Fruit fly (Drosophila melanogaster) whole organism, embryonic: ENCODE results near the gene CG14805.

Experiments used
- CG10979 ChIP-seq: fragments of 200-800 bp; sonication (Bioruptor generic); optimal IDR thresholded peaks from 2 replicates; lab custom pipeline; 2018; ENCODE audit warnings: missing biosample characterization, mild to moderate bottlenecking, missing genetic modification characterization, moderate library complexity
- CG11247 ChIP-seq: fragments of 200-800 bp; sonication (Bioruptor generic); IDR thresholded peaks from 2 replicates; pipeline ENCODE4 v1.3.6; 2022; ENCODE audit warnings: missing biosample characterization, missing genetic modification characterization
- CG11456 ChIP-seq: fragments of 200-800 bp; sonication (Bioruptor generic); IDR thresholded peaks from 3 replicates; pipeline ENCODE4 v1.3.6; 2022; ENCODE audit warnings: missing biosample characterization, missing genetic modification characterization
- CG12744 ChIP-seq: fragments of 200-800 bp; sonication (Bioruptor generic); optimal IDR thresholded peaks from 2 replicates; lab custom pipeline; 2016; ENCODE audit warnings: missing biosample characterization, missing genetic modification characterization
- CG13894 ChIP-seq: fragments of 200-800 bp; sonication (Bioruptor generic); optimal IDR thresholded peaks from 3 replicates; lab custom pipeline; 2018; ENCODE audit warnings: missing biosample characterization, mild to moderate bottlenecking, missing genetic modification characterization, moderate library complexity
- CG14441 ChIP-seq: fragments of 200-800 bp; sonication (Bioruptor generic); IDR thresholded peaks from 2 replicates; pipeline ENCODE4 v1.3.6; 2022; ENCODE audit warnings: missing biosample characterization, missing genetic modification characterization
- CG14860 ChIP-seq: fragments of 200-800 bp; sonication (Bioruptor generic); IDR thresholded peaks from 3 replicates; pipeline ENCODE4 v1.3.6; 2022; ENCODE audit warnings: missing biosample characterization, missing genetic modification characterization; ENCODE audit not compliant: partially characterized antibody
- CG15696 ChIP-seq: fragments of 200-800 bp; sonication (Bioruptor generic); optimal IDR thresholded peaks from 2 replicates; lab custom pipeline; 2019; ENCODE audit warnings: missing biosample characterization, mild to moderate bottlenecking, missing genetic modification characterization, moderate library complexity
- CG1603 ChIP-seq: fragments of 200-800 bp; sonication (Bioruptor generic); optimal IDR thresholded peaks from 2 replicates; lab custom pipeline; 2019; ENCODE audit warnings: missing biosample characterization, mild to moderate bottlenecking, missing genetic modification characterization, moderate library complexity
- CG17328 ChIP-seq: fragments of 200-800 bp; sonication (Bioruptor generic); IDR thresholded peaks from 2 replicates; pipeline ENCODE4 v1.3.6; 2022; ENCODE audit warnings: missing biosample characterization, missing genetic modification characterization
- CG17359 ChIP-seq: fragments of 200-800 bp; sonication (Bioruptor generic); optimal IDR thresholded peaks from 3 replicates; lab custom pipeline; 2018; ENCODE audit warnings: missing biosample characterization, mild to moderate bottlenecking, missing genetic modification characterization, moderate library complexity
- CG17912 ChIP-seq: fragments of 200-800 bp; sonication (Bioruptor generic); optimal IDR thresholded peaks from 2 replicates; lab custom pipeline; 2018; ENCODE audit warnings: missing biosample characterization, mild to moderate bottlenecking, missing genetic modification characterization
- CG18764 ChIP-seq: fragments of 200-800 bp; sonication (Bioruptor generic); optimal IDR thresholded peaks from 3 replicates; lab custom pipeline; 2016; ENCODE audit warnings: missing biosample characterization, missing genetic modification characterization
- CG2120 ChIP-seq: fragments of 200-800 bp; sonication (Bioruptor generic); optimal IDR thresholded peaks from 3 replicates; lab custom pipeline; 2016; ENCODE audit warnings: missing biosample characterization, missing genetic modification characterization
- CG2129 ChIP-seq: fragments of 200-800 bp; sonication (Bioruptor generic); IDR thresholded peaks from 2 replicates; pipeline ENCODE4 v1.3.6; 2022; ENCODE audit warnings: missing biosample characterization, missing genetic modification characterization; ENCODE audit not compliant: partially characterized antibody
- CG2889 ChIP-seq: fragments of 200-800 bp; sonication (Bioruptor generic); IDR thresholded peaks from 3 replicates; pipeline ENCODE4 v1.3.6; 2022; ENCODE audit warnings: missing biosample characterization, missing genetic modification characterization
- CG31441 ChIP-seq: fragments of 200-800 bp; sonication (Bioruptor generic); IDR thresholded peaks from 2 replicates; pipeline ENCODE4 v1.3.6; 2022; ENCODE audit warnings: missing biosample characterization, missing genetic modification characterization
- CG6683 ChIP-seq: fragments of 200-800 bp; sonication (Bioruptor generic); optimal IDR thresholded peaks from 2 replicates; lab custom pipeline; 2017; ENCODE audit warnings: missing biosample characterization, mild to moderate bottlenecking, missing genetic modification characterization, missing genetic modification reagents
- CG6765 ChIP-seq: fragments of 200-800 bp; sonication (Bioruptor generic); optimal IDR thresholded peaks from 3 replicates; lab custom pipeline; 2017; ENCODE audit warnings: missing biosample characterization, mild to moderate bottlenecking, missing genetic modification characterization
- CG9876 ChIP-seq: fragments of 200-800 bp; sonication (Bioruptor generic); optimal IDR thresholded peaks from 2 replicates; lab custom pipeline; 2016; ENCODE audit warnings: missing biosample characterization, missing genetic modification characterization
- Camta ChIP-seq: fragments of 200-800 bp; sonication (Bioruptor generic); optimal IDR thresholded peaks from 2 replicates; lab custom pipeline; 2016; ENCODE audit warnings: missing biosample characterization, missing genetic modification characterization
- CoRest ChIP-seq: fragments of 200-800 bp; sonication (Bioruptor generic); optimal IDR thresholded peaks from 3 replicates; lab custom pipeline; 2018; ENCODE audit warnings: missing biosample characterization, mild to moderate bottlenecking, missing genetic modification characterization, moderate library complexity
- CrebB ChIP-seq: fragments of 200-800 bp; sonication (Bioruptor generic); optimal IDR thresholded peaks from 3 replicates; lab custom pipeline; 2018; ENCODE audit warnings: missing biosample characterization, mild to moderate bottlenecking, missing genetic modification characterization
- Dip3 ChIP-seq: fragments of 200-800 bp; sonication (Bioruptor generic); optimal IDR thresholded peaks from 3 replicates; lab custom pipeline; 2016; ENCODE audit warnings: missing biosample characterization, missing genetic modification characterization
- Dll ChIP-seq: fragments of 200-800 bp; sonication (Bioruptor generic); IDR thresholded peaks from 4 replicates; pipeline ENCODE4 v1.3.6; 2022; ENCODE audit warnings: missing biosample characterization, missing genetic modification characterization; ENCODE audit not compliant: partially characterized antibody
- Dp ChIP-seq: fragments of 200-800 bp; sonication (Bioruptor generic); optimal IDR thresholded peaks from 2 replicates; lab custom pipeline; 2018; ENCODE audit warnings: missing biosample characterization, mild to moderate bottlenecking, missing genetic modification characterization, moderate library complexity
- HHEX ChIP-seq: fragments of 200-800 bp; sonication (Bioruptor generic); optimal IDR thresholded peaks from 3 replicates; lab custom pipeline; 2017; ENCODE audit warnings: missing biosample characterization, mild to moderate bottlenecking, missing genetic modification characterization, missing genetic modification reagents
- Hr3 ChIP-seq: fragments of 200-800 bp; sonication (Bioruptor generic); optimal IDR thresholded peaks from 3 replicates; lab custom pipeline; 2016; ENCODE audit warnings: missing biosample characterization, missing genetic modification characterization
- Hsf ChIP-seq: fragments of 200-800 bp; sonication (Bioruptor generic); optimal IDR thresholded peaks from 3 replicates; lab custom pipeline; 2016; ENCODE audit warnings: missing biosample characterization, missing genetic modification characterization
- Lhr ChIP-seq: fragments of 200-800 bp; sonication (Bioruptor generic); optimal IDR thresholded peaks from 3 replicates; lab custom pipeline; 2017; ENCODE audit warnings: mild to moderate bottlenecking, missing biosample characterization, missing genetic modification reagents, missing genetic modification characterization
- MBD-R2 ChIP-seq: fragments of 200-800 bp; sonication (Bioruptor generic); IDR thresholded peaks from 2 replicates; pipeline ENCODE4 v1.3.6; 2022; ENCODE audit warnings: missing biosample characterization, missing genetic modification characterization
- MESR4 ChIP-seq: fragments of 200-800 bp; sonication (Bioruptor generic); optimal IDR thresholded peaks from 2 replicates; lab custom pipeline; 2018; ENCODE audit warnings: missing biosample characterization, mild to moderate bottlenecking, missing genetic modification characterization, moderate library complexity
- Nf-YC ChIP-seq: fragments of 200-800 bp; optimal IDR thresholded peaks from 3 replicates; lab custom pipeline; 2019; ENCODE audit warnings: missing biosample characterization, mild to moderate bottlenecking, missing genetic modification characterization, moderate library complexity
- Oli ChIP-seq: fragments of 200-800 bp; sonication (Bioruptor generic); optimal IDR thresholded peaks from 2 replicates; lab custom pipeline; 2018; ENCODE audit warnings: missing biosample characterization, mild to moderate bottlenecking, missing genetic modification characterization, moderate library complexity
- Side ChIP-seq: fragments of 200-800 bp; sonication (Bioruptor generic); optimal IDR thresholded peaks from 2 replicates; lab custom pipeline; 2016; ENCODE audit warnings: missing biosample characterization, missing genetic modification characterization
- Sin3A ChIP-seq: fragments of >200 bp; optimal IDR thresholded peaks from 2 replicates; lab custom pipeline; 2018
- Sry-δ ChIP-seq: fragments of 200-800 bp; sonication (Bioruptor generic); optimal IDR thresholded peaks from 2 replicates; lab custom pipeline; 2016; ENCODE audit warnings: missing biosample characterization, missing genetic modification characterization
- TFAM ChIP-seq: fragments of 200-800 bp; sonication (Bioruptor generic); optimal IDR thresholded peaks from 2 replicates; lab custom pipeline; 2017; ENCODE audit warnings: missing biosample characterization, missing genetic modification characterization, inconsistent platforms
- Tbp ChIP-seq: fragments of >200 bp; optimal IDR thresholded peaks from 2 replicates; lab custom pipeline; 2018; ENCODE audit warnings: missing biosample characterization, missing genetic modification characterization
- Trl ChIP-seq, 3 experiments: fragments of >200 bp in 2 of 3; fragments of 200-800 bp in 1 of 3; sonication (Bioruptor generic) in 1 of 3; optimal IDR thresholded peaks; 2 replicates in 1 of 3; 3 replicates in 2 of 3; lab custom pipeline; 2016 to 2017; ENCODE audit warnings: missing biosample characterization in 1 of 3, missing genetic modification characterization in 1 of 3
- ase ChIP-seq: fragments of 200-800 bp; sonication (Bioruptor generic); IDR thresholded peaks from 3 replicates; pipeline ENCODE4 v1.3.6; 2022; ENCODE audit warnings: missing biosample characterization, missing genetic modification characterization
- cato ChIP-seq: fragments of 200-800 bp; sonication (Bioruptor generic); optimal IDR thresholded peaks from 2 replicates; lab custom pipeline; 2016; ENCODE audit warnings: missing biosample characterization, missing genetic modification characterization, borderline replicate concordance
- da ChIP-seq: fragments of 200-800 bp; sonication (Bioruptor generic); optimal IDR thresholded peaks from 2 replicates; lab custom pipeline; 2016; ENCODE audit warnings: missing biosample characterization, missing genetic modification characterization
- exex ChIP-seq: fragments of 200-800 bp; sonication (Bioruptor generic); optimal IDR thresholded peaks from 4 replicates; lab custom pipeline; 2018; ENCODE audit warnings: missing biosample characterization, mild to moderate bottlenecking, missing genetic modification characterization, moderate library complexity
- hkb ChIP-seq, 2 experiments: fragments of 200-800 bp in 1 of 2; fragments of >200 bp in 1 of 2; sonication (Bioruptor generic) in 1 of 2; IDR thresholded peaks in 1 of 2; optimal IDR thresholded peaks in 1 of 2; 2 replicates each; pipeline versions ENCODE4 v1.3.6 to Lab custom; 2017 to 2022; ENCODE audit warnings: missing biosample characterization in 1 of 2, missing genetic modification characterization in 1 of 2
- oc ChIP-seq: fragments of 200-800 bp; sonication (Bioruptor generic); optimal IDR thresholded peaks from 2 replicates; lab custom pipeline; 2018; ENCODE audit warnings: missing biosample characterization, mild to moderate bottlenecking, missing genetic modification characterization, moderate library complexity
- sr ChIP-seq: fragments of 200-800 bp; sonication (Bioruptor generic); IDR thresholded peaks from 3 replicates; pipeline ENCODE4 v1.3.6; 2022; ENCODE audit warnings: missing biosample characterization, missing genetic modification characterization
- stwl ChIP-seq: fragments of 200-800 bp; sonication (Bioruptor generic); optimal IDR thresholded peaks from 3 replicates; lab custom pipeline; 2018; ENCODE audit warnings: missing biosample characterization, mild to moderate bottlenecking, missing genetic modification characterization, moderate library complexity
- tap ChIP-seq: fragments of 200-800 bp; optimal IDR thresholded peaks from 3 replicates; lab custom pipeline; 2019; ENCODE audit warnings: missing biosample characterization, mild to moderate bottlenecking, missing genetic modification characterization, moderate library complexity
- unc-4 ChIP-seq: fragments of 200-800 bp; sonication (Bioruptor generic); IDR thresholded peaks from 2 replicates; pipeline ENCODE4 v1.3.6; 2022; ENCODE audit warnings: missing biosample characterization, missing genetic modification characterization; ENCODE audit not compliant: partially characterized antibody

The CG14805 gene

dm6 chrX:1889926-1890325, 12.8 kb downstream of the CG14805 start, which contains the start of the genes trr and mRpL16 (continued):
- peak; percentile 44 for TF ChIP-seq CG15696 (tag; lab: Kevin White, UChicago)
- peak; percentile 42 for TF ChIP-seq CoRest (tag; lab: Kevin White, UChicago)
- no peak for TF ChIP-seq Trl (optimal IDR thresholded peaks at IDR 0.05; lab: Kevin White, UChicago)
- TF ChIP-seq Trl (GFP tag; optimal IDR thresholded peaks at IDR 0.05; lab: Kevin White, UChicago) = peak; percentile 24
- TF ChIP-seq oc (tag; lab: Kevin White, UChicago) = no peak
- TF ChIP-seq Hsf (GFP tag; lab: Kevin White, UChicago) = peak; percentile 18
- TF ChIP-seq CG2120 (GFP tag; lab: Kevin White, UChicago) = peak; percentile 73
- peak; percentile 85 for TF ChIP-seq CG1603 (tag; lab: Kevin White, UChicago)
- peak; percentile 2 for TF ChIP-seq CrebB (tag; lab: Kevin White, UChicago)
- no peak for TF ChIP-seq ase (GFP tag; lab: Robert Waterston, UW)
- TF ChIP-seq CG17912 (GFP tag; lab: Kevin White, UChicago) = peak; percentile 30
- peak; percentile 44; the same call in 1 of the 2 replicates for TF ChIP-seq CG2129 (GFP tag; lab: Robert Waterston, UW)
- TF ChIP-seq Side (GFP tag; lab: Kevin White, UChicago) = peak; percentile 27
- TF ChIP-seq CG11456 (GFP tag; lab: Robert Waterston, UW) = 0 out of 3 replicates have a peak, but pooled peaks have one; percentile 46
- TF ChIP-seq Dp (GFP tag; lab: Kevin White, UChicago) = peak; percentile 40
- TF ChIP-seq Oli (tag; lab: Kevin White, UChicago) = no peak
- TF ChIP-seq CG6683 (GFP tag; lab: Kevin White, UChicago) = no peak
- TF ChIP-seq exex = no peak
- no peak for TF ChIP-seq Lhr (GFP tag; lab: Kevin White, UChicago)
- peak; percentile 35; the same call in 1 of the 2 replicates for TF ChIP-seq CG11247 (GFP tag; lab: Robert Waterston, UW)
- TF ChIP-seq Sin3A (lab: Kevin White, UChicago) = peak; percentile 97
- TF ChIP-seq CG12744 (GFP tag; lab: Kevin White, UChicago) = no peak
- peak; percentile 57 for TF ChIP-seq CG14441 (GFP tag; lab: Robert Waterston, UW)
- no peak for TF ChIP-seq CG2889
- no peak for TF ChIP-seq HHEX
- TF ChIP-seq CG17359 (tag; lab: Kevin White, UChicago) = no peak
- TF ChIP-seq Nf-YC (tag; lab: Kevin White, UChicago) = peak; percentile 45
- TF ChIP-seq MBD-R2 (GFP tag; lab: Robert Waterston, UW) = peak; percentile 84
- no peak for TF ChIP-seq Hr3
- TF ChIP-seq tap (tag; lab: Kevin White, UChicago) = no peak
- TF ChIP-seq Dip3 (GFP tag; lab: Kevin White, UChicago) = peak; percentile 34
- no peak for TF ChIP-seq Camta (GFP tag; lab: Kevin White, UChicago)
- TF ChIP-seq stwl (tag; lab: Kevin White, UChicago) = peak; percentile 60
- no peak for TF ChIP-seq CG9876 (GFP tag; lab: Kevin White, UChicago)
- TF ChIP-seq CG14860 (GFP tag; lab: Robert Waterston, UW) = peak; percentile 28; the same call in 1 of the 3 replicates
- TF ChIP-seq Tbp = no peak
- TF ChIP-seq CG31441 (GFP tag; lab: Robert Waterston, UW) = no peak
- TF ChIP-seq cato = no peak
- peak; percentile 32 for TF ChIP-seq CG10979 (tag; lab: Kevin White, UChicago)
- no peak for TF ChIP-seq sr (GFP tag; lab: Robert Waterston, UW)
- TF ChIP-seq CG18764 (GFP tag; lab: Kevin White, UChicago) = no peak
- no peak for TF ChIP-seq CG13894 (tag; lab: Kevin White, UChicago)
- TF ChIP-seq CG17328 (GFP tag; lab: Robert Waterston, UW) = no peak
- peak; percentile 45 for TF ChIP-seq MESR4 (GFP tag; lab: Kevin White, UChicago)
- peak; percentile 80 for TF ChIP-seq Sry-δ (GFP tag; lab: Kevin White, UChicago)
- no peak for TF ChIP-seq hkb (optimal IDR thresholded peaks at IDR 0.05; lab: Kevin White, UChicago)
- TF ChIP-seq hkb (GFP tag; IDR thresholded peaks at IDR 0.05; lab: Robert Waterston, UW) = no peak
- no peak for TF ChIP-seq TFAM (GFP tag; lab: Kevin White, UChicago)
- TF ChIP-seq CG6765 (GFP tag; lab: Kevin White, UChicago) = no peak
- TF ChIP-seq Dll (GFP tag; lab: Robert Waterston, UW) = peak; percentile 86
- peak; percentile 80 for TF ChIP-seq unc-4 (GFP tag; lab: Robert Waterston, UW)
- TF ChIP-seq da (GFP tag; lab: Kevin White, UChicago) = no peak
